Worm (Caenorhabditis elegans) whole organism, L1 larva: ENCODE results near the gene Y39C12A.9.

Experiments
- fkh-10 ChIP-seq: sonication (generic microtip); optimal IDR thresholded peaks from 2 replicates; lab custom pipeline; 2017; ENCODE audit warnings: missing biosample characterization, missing genetic modification reagents, missing genetic modification characterization
- fos-1 ChIP-seq: fragments of 150-350 bp; optimal IDR thresholded peaks from 2 replicates; lab custom pipeline; 2014; ENCODE audit warnings: missing biosample characterization, missing genetic modification characterization
- unc-62 ChIP-seq: fragments of 150-350 bp; optimal IDR thresholded peaks from 2 replicates; lab custom pipeline; 2014; ENCODE audit warnings: missing biosample characterization, missing genetic modification reagents, missing genetic modification characterization

- TF ChIP-seq fkh-10 (GFP tag; lab: Kevin White, UChicago), result no peak
- TF ChIP-seq unc-62, result no peak
- TF ChIP-seq fos-1 (tag; lab: Kevin White, UChicago), result no peak
Measured at ce11 chrIV:12301161-12301560, 42.1 kb upstream of the Y39C12A.9 start, which contains the start of gene oac-59.
